Worm (Caenorhabditis elegans) whole organism, young adult: ENCODE results near the gene C52E4.12.

Source experiments
- F49E8.2 ChIP-seq: sonication (generic microtip); optimal IDR thresholded peaks from 3 replicates; lab custom pipeline; 2017; ENCODE audit warnings: missing genetic modification characterization, mild to moderate bottlenecking, missing compliant biosample characterization, antibody characterized with exemption, moderate library complexity; ENCODE audit not compliant: insufficient read depth
- T26A5.8 ChIP-seq: sonication (generic microtip); optimal IDR thresholded peaks from 2 replicates; lab custom pipeline; 2016; ENCODE audit warnings: missing genetic modification characterization, missing compliant biosample characterization
- Y79H2A.3 ChIP-seq: fragments of 200-800 bp; sonication (Bioruptor generic); conservative IDR thresholded peaks from 2 replicates; pipeline ENCODE4 v1.3.6; 2022; ENCODE audit warnings: missing genetic modification reagents, missing genetic modification characterization, missing compliant biosample characterization
- ZK185.1 ChIP-seq: sonication (generic microtip); optimal IDR thresholded peaks from 2 replicates; lab custom pipeline; 2016; ENCODE audit warnings: mild to moderate bottlenecking, missing genetic modification characterization, missing compliant biosample characterization; ENCODE audit not compliant: poor library complexity, severe bottlenecking
- ets-4 ChIP-seq: fragments of 200-800 bp; sonication (Bioruptor generic); optimal IDR thresholded peaks from 2 replicates; lab custom pipeline; 2018; ENCODE audit warnings: mild to moderate bottlenecking, missing genetic modification characterization, missing compliant biosample characterization
- mel-28 ChIP-seq: sonication (generic microtip); optimal IDR thresholded peaks from 2 replicates; lab custom pipeline; 2016; ENCODE audit warnings: borderline replicate concordance, mild to moderate bottlenecking, missing genetic modification characterization, missing compliant biosample characterization
- mes-4 ChIP-seq: sonication (generic microtip); optimal IDR thresholded peaks from 2 replicates; lab custom pipeline; 2016; ENCODE audit warnings: missing genotype, missing genetic modification characterization, missing compliant biosample characterization
- nhr-120 ChIP-seq: fragments of 200-800 bp; sonication (Bioruptor generic); IDR thresholded peaks from 2 replicates; pipeline ENCODE4 v1.3.6; 2022; ENCODE audit warnings: missing genetic modification characterization, missing compliant biosample characterization
- snpc-4 ChIP-seq, 5 experiments: fragments of 150-350 bp in 1 of 5; sonication (generic microtip) in 4 of 5; optimal IDR thresholded peaks; 2 replicates each; lab custom pipeline; 2014 to 2018; ENCODE audit warnings: missing genetic modification characterization in 5 of 5, missing biosample characterization in 3 of 5, antibody characterized with exemption in 2 of 5, mild to moderate bottlenecking in 2 of 5, missing compliant biosample characterization in 2 of 5, missing genotype in 2 of 5, moderate library complexity in 2 of 5, missing genetic modification reagents in 1 of 5
- unc-62 ChIP-seq: fragments of 150-350 bp; optimal IDR thresholded peaks from 2 replicates; lab custom pipeline; 2014; ENCODE audit warnings: missing biosample characterization, missing genetic modification reagents, missing genetic modification characterization
- zim-3 ChIP-seq: sonication (generic microtip); optimal IDR thresholded peaks from 2 replicates; lab custom pipeline; 2017; ENCODE audit warnings: mild to moderate bottlenecking, missing genetic modification characterization, moderate library complexity, missing compliant biosample characterization

- TF ChIP-seq ZK185.1 (tag; lab: Kevin White, UChicago) (no peak), mes-4 (tag; lab: Kevin White, UChicago) (no peak), nhr-120 (GFP tag; lab: Robert Waterston, UW) (no peak), T26A5.8 (no peak), F49E8.2 (tag; lab: Kevin White, UChicago) (no peak), unc-62 (GFP tag; lab: Kevin White, UChicago) (no peak), mel-28 (no peak), ets-4 (GFP tag; lab: Kevin White, UChicago) (no peak), snpc-4 (GFP tag; optimal IDR thresholded peaks at IDR 0.05; lab: Kevin White, UChicago) (no peak), snpc-4 (tag; optimal IDR thresholded peaks at IDR 0.05; lab: Kevin White, UChicago) (no peak), zim-3 (tag; lab: Kevin White, UChicago) (no peak), Y79H2A.3 (no peak)
Measured at ce11 chrV:11995862-11996261, at the start of gene C52E4.12.
